Worm (Caenorhabditis elegans): ENCODE data around the gene srj-37.

The srj-37 gene

DNA sequence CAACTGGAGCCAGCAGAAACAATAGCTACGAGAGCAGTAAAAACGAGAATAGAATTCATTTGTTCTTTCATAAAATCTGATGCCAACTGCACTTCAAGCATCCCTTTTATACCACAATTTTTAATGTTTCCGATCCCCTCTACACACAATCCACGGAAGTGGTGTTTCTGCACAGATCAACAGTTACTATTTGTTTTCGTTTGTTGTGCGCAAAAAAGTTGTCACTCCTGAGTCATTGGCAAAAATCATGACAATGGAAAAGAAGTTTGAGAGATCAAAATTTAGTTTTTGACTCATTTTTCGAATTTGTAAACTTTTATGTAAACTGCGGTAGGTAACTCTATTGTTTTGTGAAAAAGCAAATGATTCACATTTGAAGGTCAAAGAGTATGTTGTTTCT is 34.3 kb upstream of the srj-37 start, which contains the start of gene srlf-37:
srlf-37 (minus strand) TSS at position 101 of the 400 bp plus-strand sequence.
- TF ChIP-seq nfya-1 (tag; optimal IDR thresholded peaks at IDR 0.05) (no peak), unc-42 (tag; optimal IDR thresholded peaks at IDR 0.05) (no peak), C08G9.2 (tag; optimal IDR thresholded peaks at IDR 0.05) (no peak), unc-3 (GFP tag; conservative IDR thresholded peaks at IDR 0.05) (no peak), unc-3 (tag; optimal IDR thresholded peaks at IDR 0.05) (no peak), hlh-8 (tag; optimal IDR thresholded peaks at IDR 0.05) (no peak), K09A11.1 (tag; optimal IDR thresholded peaks at IDR 0.05; ENCODE audit: insufficient read depth) (no peak), sox-4 (tag; optimal IDR thresholded peaks at IDR 0.05) (no peak), fkh-6 (tag; optimal IDR thresholded peaks at IDR 0.05) (no peak), ceh-22 (tag; optimal IDR thresholded peaks at IDR 0.05) (no peak), sox-2 (GFP tag; IDR thresholded peaks at IDR 0.05) (no peak), lim-6 (tag; optimal IDR thresholded peaks at IDR 0.05) (no peak), rnt-1 (tag; optimal IDR thresholded peaks at IDR 0.05) (no peak), syd-9 (tag; optimal IDR thresholded peaks at IDR 0.05) (no peak), sdc-2 (tag; optimal IDR thresholded peaks at IDR 0.05) (no peak), dmd-4 (tag; optimal IDR thresholded peaks at IDR 0.05; ENCODE audit: borderline replicate concordance) (no peak), ceh-48 (tag; optimal IDR thresholded peaks at IDR 0.05) (no peak), zip-5 (tag; optimal IDR thresholded peaks at IDR 0.05) (no peak)

DNA sequence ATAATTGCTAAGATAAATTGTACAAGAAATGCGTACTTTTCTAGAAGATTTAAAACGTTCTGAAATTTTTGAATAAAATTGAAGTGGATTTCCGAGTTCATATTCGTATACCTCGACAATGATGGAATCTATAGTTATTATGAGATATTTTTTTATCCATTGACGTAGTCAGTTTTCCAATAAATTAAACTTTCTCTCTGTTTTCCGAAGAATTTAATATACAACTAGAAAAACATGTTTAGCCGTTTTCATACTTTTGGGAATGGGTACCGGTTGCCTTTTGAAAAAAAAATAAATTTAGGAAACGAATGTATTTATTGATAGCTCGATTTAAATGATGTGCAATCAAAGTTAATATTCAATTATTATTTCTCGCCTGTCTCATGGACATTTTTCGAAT is 29.6 kb upstream of the srj-37 start, which contains the start of gene srw-109:
srw-109 (minus strand) TSS at position 101 of the 400 bp plus-strand sequence.
- TF ChIP-seq sox-2 (GFP tag; IDR thresholded peaks at IDR 0.05): no peak
- TF ChIP-seq ceh-19 (GFP tag; optimal IDR thresholded peaks at IDR 0.05): no peak
- TF ChIP-seq unc-86 (tag; optimal IDR thresholded peaks at IDR 0.05): no peak
- no peak for TF ChIP-seq T23F11.4 (GFP tag; optimal IDR thresholded peaks at IDR 0.05)
- TF ChIP-seq K02D7.2 (tag; optimal IDR thresholded peaks at IDR 0.05): no peak
- no peak for TF ChIP-seq pax-1 (tag; optimal IDR thresholded peaks at IDR 0.05)
- no peak for TF ChIP-seq hlh-13 (GFP tag; optimal IDR thresholded peaks at IDR 0.05)
- no peak for TF ChIP-seq unc-3 (GFP tag; conservative IDR thresholded peaks at IDR 0.05)
- no peak for TF ChIP-seq unc-3 (tag; optimal IDR thresholded peaks at IDR 0.05)
- no peak for TF ChIP-seq pat-9 (tag; optimal IDR thresholded peaks at IDR 0.05)
- TF ChIP-seq sdc-2 (tag; optimal IDR thresholded peaks at IDR 0.05): no peak
- no peak for TF ChIP-seq ceh-30 (tag; optimal IDR thresholded peaks at IDR 0.05)
- no peak for TF ChIP-seq nhr-11 (tag; optimal IDR thresholded peaks at IDR 0.05)
- TF ChIP-seq mec-3 (tag; optimal IDR thresholded peaks at IDR 0.05; ENCODE audit: borderline replicate concordance): no peak
- TF ChIP-seq ref-2 (tag; optimal IDR thresholded peaks at IDR 0.05): no peak
- TF ChIP-seq K09A11.1 (tag; optimal IDR thresholded peaks at IDR 0.05; ENCODE audit: insufficient read depth): no peak
- TF ChIP-seq unc-55 (GFP tag; optimal IDR thresholded peaks at IDR 0.05): no peak

DNA sequence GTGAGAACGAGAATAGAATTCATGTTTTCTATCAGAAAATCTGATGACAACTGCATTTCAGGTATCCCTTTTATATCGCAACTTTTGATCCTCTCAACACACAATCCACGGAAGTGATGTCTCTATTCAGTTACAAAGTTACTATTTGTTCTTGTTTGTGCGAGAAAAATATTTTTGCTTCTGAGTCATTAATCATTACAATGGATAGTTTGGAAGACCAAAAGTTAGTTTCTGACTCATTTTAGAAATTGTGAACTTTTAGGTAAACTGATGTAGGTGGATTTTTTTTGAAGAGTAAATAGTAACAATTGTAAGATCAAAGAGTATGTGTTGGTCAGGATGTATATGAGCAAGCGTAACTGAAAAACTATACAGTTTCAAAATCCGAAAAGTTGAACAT is 28.8 kb upstream of the srj-37 start, which contains the start of gene srlf-36:
srlf-36 (minus strand) TSS at position 101 of the 400 bp plus-strand sequence.
- TF ChIP-seq elt-2 (tag; optimal IDR thresholded peaks at IDR 0.05) (no peak), sox-2 (GFP tag; IDR thresholded peaks at IDR 0.05) (no peak), ama-1 (optimal IDR thresholded peaks at IDR 0.05) (no peak), nhr-232 (tag; optimal IDR thresholded peaks at IDR 0.05) (no peak), ttx-3 (tag; optimal IDR thresholded peaks at IDR 0.05) (no peak), rnt-1 (tag; optimal IDR thresholded peaks at IDR 0.05) (no peak), hlh-13 (GFP tag; optimal IDR thresholded peaks at IDR 0.05) (no peak), unc-55 (GFP tag; optimal IDR thresholded peaks at IDR 0.05) (no peak), pag-3 (tag; optimal IDR thresholded peaks at IDR 0.05; ENCODE audit: borderline replicate concordance) (no peak), ceh-34 (tag; optimal IDR thresholded peaks at IDR 0.05) (no peak), syd-9 (tag; optimal IDR thresholded peaks at IDR 0.05) (no peak), pha-4 (tag; optimal IDR thresholded peaks at IDR 0.05) (no peak), ceh-14 (tag; optimal IDR thresholded peaks at IDR 0.05) (no peak), ceh-2 (tag; optimal IDR thresholded peaks at IDR 0.05) (no peak), K02D7.2 (tag; optimal IDR thresholded peaks at IDR 0.05) (no peak), unc-3 (GFP tag; conservative IDR thresholded peaks at IDR 0.05) (no peak), unc-3 (tag; optimal IDR thresholded peaks at IDR 0.05) (no peak), K09A11.1 (tag; optimal IDR thresholded peaks at IDR 0.05; ENCODE audit: insufficient read depth) (no peak), ceh-6 (GFP tag; optimal IDR thresholded peaks at IDR 0.05) (no peak), ref-2 (tag; optimal IDR thresholded peaks at IDR 0.05) (no peak)

Measured in whole organism, late embryonic.